Worm (Caenorhabditis elegans): ENCODE results near the gene spn-4.

DNA sequence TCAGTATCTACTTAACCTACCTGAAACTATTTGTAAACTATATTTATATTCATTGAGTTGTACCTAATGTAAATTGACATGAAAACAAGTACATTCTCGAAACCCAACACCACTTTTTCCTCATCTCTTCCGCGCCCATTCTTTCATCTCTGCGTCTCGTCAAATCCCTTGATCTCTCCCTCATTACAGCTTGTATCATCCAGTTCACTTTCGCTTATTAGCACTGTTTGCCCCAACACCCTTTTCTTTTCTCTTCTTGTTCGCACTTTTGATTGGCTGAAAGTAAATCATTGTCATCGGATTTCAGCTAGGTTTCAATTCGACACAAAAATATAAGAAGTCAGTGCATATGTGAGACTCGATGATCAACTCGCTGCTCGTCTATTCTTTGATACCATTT is 39.9 kb downstream of the spn-4 start, which contains the start of gene T25F10.3:
- TF ChIP-seq zip-11 (GFP tag; IDR thresholded peaks at IDR 0.05) (no peak), attf-4 (tag; optimal IDR thresholded peaks at IDR 0.05) (no peak), zip-2 (tag; optimal IDR thresholded peaks at IDR 0.05) (no peak), lin-15B (tag; optimal IDR thresholded peaks at IDR 0.05) (no peak), ceh-82 (tag; optimal IDR thresholded peaks at IDR 0.05) (no peak), unc-62 (GFP tag; optimal IDR thresholded peaks at IDR 0.05 in 1 of 2) (no peak), unc-62 (tag; optimal IDR thresholded peaks at IDR 0.05) (no peak)

Data from whole organism, L4 larva.